Fruit fly (Drosophila melanogaster) S2 (cell line): ENCODE data around the gene miple2.

ENCODE experiments used
- CG8478 ChIP-seq: fragments of >200 bp; optimal IDR thresholded peaks from 2 replicates; lab custom pipeline; 2018
- CTCF ChIP-seq, 2 experiments: fragments of >200 bp; optimal IDR thresholded peaks; 2 replicates each; lab custom pipeline; 2018

Gene miple2

dm6 chr3L:321495-321894 is 50.5 kb downstream of the miple2 start:
- TF ChIP-seq CG8478 (lab: Kevin White, UChicago) = no peak
- no peak for TF ChIP-seq CTCF (optimal IDR thresholded peaks at IDR 0.05; lab: Kevin White, UChicago)

dm6 chr3L:324486-324885 is 53.5 kb downstream of the miple2 start, which contains the start of gene CG32344:
TSS of gene CG32344 (minus strand) at chr3L:324720.
- no peak for TF ChIP-seq CTCF (optimal IDR thresholded peaks at IDR 0.05; lab: Kevin White, UChicago)
- no peak for TF ChIP-seq CG8478 (lab: Kevin White, UChicago)
